Worm (Caenorhabditis elegans) whole organism, L1 larva: ENCODE data around the gene ZK1240.2.

Experiments
- efl-1 ChIP-seq, 4 experiments: fragments of 150-350 bp; optimal IDR thresholded peaks in 3 of 4; peaks in 1 of 4; 1 replicate in 1 of 4; 2 replicates in 3 of 4; lab custom pipeline; 2014; ENCODE audit warnings: missing biosample characterization in 2 of 4, missing genetic modification characterization in 2 of 4, missing genetic modification reagents in 2 of 4
- ztf-4 ChIP-seq: fragments of 150-350 bp; optimal IDR thresholded peaks from 2 replicates; lab custom pipeline; 2014; ENCODE audit warnings: missing biosample characterization, missing genetic modification characterization

Gene ZK1240.2

DNA sequence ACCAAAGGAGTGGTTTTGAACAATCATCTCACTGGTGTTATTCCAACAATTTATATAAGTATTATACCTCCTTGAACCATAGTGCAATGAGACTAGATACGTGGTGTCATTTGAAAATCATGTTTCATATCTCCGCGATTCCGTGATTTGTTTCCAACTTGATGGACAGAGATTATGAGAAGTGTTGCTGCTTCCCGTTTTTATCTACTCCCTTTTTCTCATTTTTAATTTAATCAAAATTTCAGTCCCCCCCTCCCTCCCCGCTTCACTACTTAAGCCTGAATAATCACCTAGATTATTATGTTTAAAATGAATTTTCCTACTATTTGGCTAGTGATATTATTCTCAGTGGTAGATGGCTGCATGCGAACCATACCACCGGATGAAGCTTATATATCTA lies 48.9 kb downstream of the ZK1240.2 start, which contains the start of gene F16G10.3:
Gene F16G10.3, plus strand, starts transcription at position 301 of the 400 bp plus-strand sequence.
- TF ChIP-seq ztf-4: no peak
- no peak for TF ChIP-seq efl-1 (optimal IDR thresholded peaks at IDR 0.05; lab: Kevin White, UChicago)
- TF ChIP-seq efl-1 (GFP tag; optimal IDR thresholded peaks at IDR 0.05 in 1 of 2; lab: Kevin White, UChicago): peak in 1 of 2 experiments; percentile 27
